Worm (Caenorhabditis elegans) whole organism, L4 larva: ENCODE data around the gene pcp-2.
A peak's percentile ranks its signal among the peaks of the same experiment; 100 is the strongest.

ENCODE experiments used
- F37D6.2 ChIP-seq: sonication (generic microtip); optimal IDR thresholded peaks from 2 replicates; lab custom pipeline; 2016; ENCODE audit warnings: mild to moderate bottlenecking, missing genetic modification characterization, missing compliant biosample characterization
- Y105C5A.15 ChIP-seq: fragments of 200-800 bp; sonication (Bioruptor generic); IDR thresholded peaks from 2 replicates; pipeline ENCODE4 v1.3.6; 2022; ENCODE audit warnings: missing genetic modification characterization, missing compliant biosample characterization
- Y48G9A.11 ChIP-seq: fragments of 200-800 bp; sonication (Bioruptor generic); IDR thresholded peaks from 2 replicates; pipeline ENCODE4 v1.3.6; 2022; ENCODE audit warnings: missing genetic modification reagents, missing genetic modification characterization, missing compliant biosample characterization
- Y5F2A.4 ChIP-seq: fragments of 200-800 bp; sonication (Bioruptor generic); optimal IDR thresholded peaks from 2 replicates; lab custom pipeline; 2018; ENCODE audit warnings: mild to moderate bottlenecking, missing genetic modification characterization, missing compliant biosample characterization
- ZK337.2 ChIP-seq: fragments of 200-800 bp; sonication (Bioruptor generic); IDR thresholded peaks from 2 replicates; pipeline ENCODE4 v1.3.6; 2022; ENCODE audit warnings: missing genetic modification reagents, missing genetic modification characterization, missing compliant biosample characterization
- aha-1 ChIP-seq: fragments of 150-350 bp; peaks from one replicate; lab custom pipeline; 2014; ENCODE audit warnings: missing biosample characterization, missing genetic modification characterization
- attf-4 ChIP-seq: sonication (generic microtip); optimal IDR thresholded peaks from 3 replicates; lab custom pipeline; 2017; ENCODE audit warnings: missing biosample characterization, missing genetic modification characterization
- ceh-20 ChIP-seq: fragments of 200-800 bp; sonication (Bioruptor generic); IDR thresholded peaks from 2 replicates; pipeline ENCODE4 v1.3.6; 2022; ENCODE audit warnings: missing genetic modification reagents, missing genetic modification characterization, missing compliant biosample characterization
- ceh-28 ChIP-seq: fragments of 150-350 bp; optimal IDR thresholded peaks from 2 replicates; lab custom pipeline; 2014; ENCODE audit warnings: missing biosample characterization, missing genetic modification reagents, missing genetic modification characterization
- ceh-32 ChIP-seq: sonication (generic microtip); optimal IDR thresholded peaks from 2 replicates; lab custom pipeline; 2016; ENCODE audit warnings: mild to moderate bottlenecking, missing genetic modification characterization, missing compliant biosample characterization; ENCODE audit not compliant: poor library complexity
- ceh-44 ChIP-seq: fragments of 200-800 bp; sonication (Bioruptor generic); IDR thresholded peaks from 2 replicates; pipeline ENCODE4 v1.3.6; 2022; ENCODE audit warnings: missing genetic modification reagents, missing genetic modification characterization, missing compliant biosample characterization
- ceh-82 ChIP-seq: sonication (generic microtip); optimal IDR thresholded peaks from 2 replicates; lab custom pipeline; 2017; ENCODE audit warnings: missing biosample characterization, missing genetic modification characterization
- daf-12 ChIP-seq: fragments of 150-350 bp; optimal IDR thresholded peaks from 2 replicates; lab custom pipeline; 2014; ENCODE audit warnings: missing biosample characterization, missing genetic modification reagents, missing genetic modification characterization
- daf-16 ChIP-seq, 3 experiments: sonication (generic microtip); optimal IDR thresholded peaks; 2 replicates each; lab custom pipeline; 2016 to 2017; ENCODE audit warnings: missing genetic modification characterization in 3 of 3, missing genetic modification reagents in 3 of 3, mild to moderate bottlenecking in 2 of 3, missing compliant biosample characterization in 2 of 3, missing biosample characterization in 1 of 3, moderate library complexity in 1 of 3
- daf-19 ChIP-seq: fragments of 200-800 bp; sonication (Bioruptor generic); conservative IDR thresholded peaks from 2 replicates; pipeline ENCODE4 v1.3.6; 2022; ENCODE audit warnings: missing genetic modification characterization, missing compliant biosample characterization
- daf-8 ChIP-seq: fragments of 200-800 bp; sonication (Bioruptor generic); IDR thresholded peaks from 2 replicates; pipeline ENCODE4 v1.3.6; 2022; ENCODE audit warnings: missing genetic modification characterization, missing compliant biosample characterization
- dmd-6 ChIP-seq: fragments of 200-800 bp; sonication (Bioruptor generic); IDR thresholded peaks from 2 replicates; pipeline ENCODE4 v1.3.6; 2022; ENCODE audit warnings: missing genetic modification reagents, missing genetic modification characterization, missing compliant biosample characterization
- dmd-8 ChIP-seq: fragments of 200-800 bp; sonication (Bioruptor generic); IDR thresholded peaks from 2 replicates; pipeline ENCODE4 v1.3.6; 2022; ENCODE audit warnings: missing genetic modification characterization, missing compliant biosample characterization
- dmd-9 ChIP-seq: fragments of 200-800 bp; sonication (Bioruptor generic); IDR thresholded peaks from 2 replicates; pipeline ENCODE4 v1.3.6; 2022; ENCODE audit warnings: missing genetic modification reagents, missing genetic modification characterization, missing compliant biosample characterization
- dve-1 ChIP-seq: sonication (generic microtip); optimal IDR thresholded peaks from 2 replicates; lab custom pipeline; 2017; ENCODE audit warnings: antibody characterized with exemption, mild to moderate bottlenecking, missing genetic modification characterization, missing compliant biosample characterization; ENCODE audit not compliant: insufficient read depth
- egl-27 ChIP-seq: sonication (generic microtip); optimal IDR thresholded peaks from 3 replicates; lab custom pipeline; 2017; ENCODE audit warnings: missing biosample characterization, missing genetic modification reagents, missing genetic modification characterization
- hmg-1.1 ChIP-seq: fragments of 200-800 bp; sonication (Bioruptor generic); IDR thresholded peaks from 2 replicates; pipeline ENCODE4 v1.3.6; 2022; ENCODE audit warnings: missing genetic modification reagents, missing genetic modification characterization, missing compliant biosample characterization
- lim-7 ChIP-seq: fragments of 200-800 bp; sonication (Bioruptor generic); IDR thresholded peaks from 2 replicates; pipeline ENCODE4 v1.3.6; 2022; ENCODE audit warnings: missing genetic modification characterization, missing compliant biosample characterization
- lin-38 ChIP-seq: fragments of 200-800 bp; sonication (Bioruptor generic); IDR thresholded peaks from 2 replicates; pipeline ENCODE4 v1.3.6; 2022; ENCODE audit warnings: missing genetic modification reagents, missing genetic modification characterization, missing compliant biosample characterization
- mdl-1 ChIP-seq, 2 experiments: fragments of 150-350 bp in 1 of 2; sonication (generic microtip) in 1 of 2; optimal IDR thresholded peaks; 2 replicates each; lab custom pipeline; 2014 to 2017; ENCODE audit warnings: missing biosample characterization in 2 of 2, missing genetic modification characterization in 2 of 2
- mdt-29 ChIP-seq: fragments of 200-800 bp; sonication (Bioruptor generic); IDR thresholded peaks from 2 replicates; pipeline ENCODE4 v1.3.6; 2022; ENCODE audit warnings: missing genetic modification reagents, missing genetic modification characterization, missing compliant biosample characterization
- mep-1 ChIP-seq: fragments of 150-350 bp; sonication (generic microtip); optimal IDR thresholded peaks from 3 replicates; lab custom pipeline; 2014; ENCODE audit warnings: missing biosample characterization, missing genetic modification characterization
- mes-2 ChIP-seq: sonication (generic microtip); optimal IDR thresholded peaks from 2 replicates; lab custom pipeline; 2016; ENCODE audit warnings: missing genotype, mild to moderate bottlenecking, missing genetic modification characterization, missing compliant biosample characterization; ENCODE audit not compliant: poor library complexity, severe bottlenecking
- nhr-10 ChIP-seq: fragments of 150-350 bp; optimal IDR thresholded peaks from 2 replicates; lab custom pipeline; 2014; ENCODE audit warnings: missing biosample characterization, missing genetic modification characterization
- nhr-237 ChIP-seq: sonication (generic microtip); optimal IDR thresholded peaks from 2 replicates; lab custom pipeline; 2017; ENCODE audit warnings: missing biosample characterization, missing genetic modification characterization
- nhr-28 ChIP-seq: fragments of 150-350 bp; optimal IDR thresholded peaks from 2 replicates; lab custom pipeline; 2014; ENCODE audit warnings: missing biosample characterization, missing genetic modification characterization
- nhr-48 ChIP-seq: sonication (generic microtip); optimal IDR thresholded peaks from 2 replicates; lab custom pipeline; 2016; ENCODE audit warnings: mild to moderate bottlenecking, missing genetic modification characterization, missing compliant biosample characterization
- nhr-6 ChIP-seq: fragments of 150-350 bp; optimal IDR thresholded peaks from 2 replicates; lab custom pipeline; 2014; ENCODE audit warnings: missing biosample characterization, missing genetic modification characterization
- nhr-76 ChIP-seq: fragments of 150-350 bp; optimal IDR thresholded peaks from 2 replicates; lab custom pipeline; 2014; ENCODE audit warnings: missing biosample characterization, missing genetic modification characterization
- pqm-1 ChIP-seq: sonication (generic microtip); optimal IDR thresholded peaks from 2 replicates; lab custom pipeline; 2017; ENCODE audit warnings: missing biosample characterization, missing genetic modification characterization
- rbr-2 ChIP-seq: sonication (generic microtip); optimal IDR thresholded peaks from 2 replicates; lab custom pipeline; 2016; ENCODE audit warnings: missing genotype, missing genetic modification characterization, missing compliant biosample characterization
- saeg-2 ChIP-seq: fragments of 200-800 bp; sonication (Bioruptor generic); IDR thresholded peaks from 2 replicates; pipeline ENCODE4 v1.3.6; 2022; ENCODE audit warnings: missing genetic modification reagents, missing genetic modification characterization, missing compliant biosample characterization
- sdz-12 ChIP-seq: fragments of 200-800 bp; sonication (Bioruptor generic); optimal IDR thresholded peaks from 2 replicates; lab custom pipeline; 2018; ENCODE audit warnings: mild to moderate bottlenecking, missing genetic modification characterization, missing compliant biosample characterization
- snpc-4 ChIP-seq: fragments of 150-350 bp; optimal IDR thresholded peaks from 2 replicates; lab custom pipeline; 2014; ENCODE audit warnings: missing biosample characterization, missing genetic modification characterization
- spr-3 ChIP-seq: fragments of 200-800 bp; sonication (Bioruptor generic); optimal IDR thresholded peaks from 2 replicates; lab custom pipeline; 2018; ENCODE audit warnings: mild to moderate bottlenecking, missing genetic modification characterization, missing compliant biosample characterization
- tag-97 ChIP-seq: fragments of 200-800 bp; sonication (Bioruptor generic); IDR thresholded peaks from 2 replicates; pipeline ENCODE4 v1.3.6; 2022; ENCODE audit warnings: missing genetic modification characterization, missing compliant biosample characterization
- unc-130 ChIP-seq: sonication (generic microtip); optimal IDR thresholded peaks from 2 replicates; lab custom pipeline; 2016; ENCODE audit warnings: missing genetic modification reagents, missing genetic modification characterization, missing compliant biosample characterization
- unc-39 ChIP-seq: sonication (generic microtip); optimal IDR thresholded peaks from 2 replicates; lab custom pipeline; 2017; ENCODE audit warnings: missing biosample characterization, missing genetic modification characterization
- unc-62 ChIP-seq, 3 experiments: fragments of 150-350 bp in 1 of 3; sonication (generic microtip); optimal IDR thresholded peaks in 2 of 3; peaks in 1 of 3; 1 replicate in 1 of 3; 2 replicates in 2 of 3; lab custom pipeline; 2014 to 2017; ENCODE audit warnings: missing biosample characterization in 3 of 3, missing genetic modification characterization in 3 of 3, missing genetic modification reagents in 3 of 3, missing genotype in 1 of 3
- ztf-7 ChIP-seq: fragments of 150-350 bp; optimal IDR thresholded peaks from 2 replicates; lab custom pipeline; 2014; ENCODE audit warnings: missing biosample characterization, missing genetic modification characterization

pcp-2 gene

DNA sequence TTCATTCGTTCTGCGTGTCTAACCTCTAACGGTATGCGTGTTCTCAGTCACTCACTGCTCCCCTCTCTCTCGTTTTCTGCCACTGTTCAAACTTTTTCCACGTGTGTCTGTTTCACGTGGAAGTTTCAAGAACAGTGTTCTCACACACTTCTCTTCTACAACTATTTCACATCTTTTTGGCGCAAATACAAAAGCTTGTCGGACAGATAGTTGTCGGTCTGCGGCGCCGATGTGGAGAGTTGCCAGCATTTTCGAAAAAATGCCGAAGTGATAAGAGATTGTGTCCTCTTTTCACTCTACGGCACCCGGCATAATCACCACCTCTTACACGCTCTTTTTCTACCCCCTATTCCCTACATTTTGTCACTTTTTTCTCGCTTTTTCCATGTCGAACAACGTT is 46.6 kb downstream of the pcp-2 start (continued):
- TF ChIP-seq nhr-76 (tag; lab: Kevin White, UChicago) (no peak), mdl-1 (tag; optimal IDR thresholded peaks at IDR 0.05; lab: Kevin White, UChicago) (peak in 1 of 2 experiments; percentile 1), egl-27 (tag; lab: Kevin White, UChicago) (no peak), daf-16 (GFP tag; optimal IDR thresholded peaks at IDR 0.05; lab: Kevin White, UChicago) (no peak), daf-16 (tag; optimal IDR thresholded peaks at IDR 0.05; lab: Kevin White, UChicago) (peak; percentile 32), Y105C5A.15 (no peak), nhr-28 (tag; lab: Kevin White, UChicago) (peak; percentile 79), nhr-237 (tag; lab: Kevin White, UChicago) (no peak), dmd-9 (GFP tag; lab: Robert Waterston, UW) (no peak), mdt-29 (GFP tag; lab: Robert Waterston, UW) (no peak), ceh-44 (no peak), dve-1 (tag; lab: Kevin White, UChicago) (peak; percentile 15), dmd-6 (GFP tag; lab: Robert Waterston, UW) (peak; percentile 68), lin-38 (GFP tag; lab: Robert Waterston, UW) (no peak), attf-4 (no peak), mep-1 (peak; percentile 53), spr-3 (GFP tag; lab: Kevin White, UChicago) (no peak), daf-19 (GFP tag; lab: Robert Waterston, UW) (no peak), unc-39 (no peak), ceh-82 (tag; lab: Kevin White, UChicago) (no peak), ZK337.2 (GFP tag; lab: Robert Waterston, UW) (no peak), rbr-2 (tag; lab: Kevin White, UChicago) (no peak), ztf-7 (tag; lab: Kevin White, UChicago) (no peak), F37D6.2 (tag; lab: Kevin White, UChicago) (no peak), ceh-28 (tag; lab: Kevin White, UChicago) (no peak), sdz-12 (GFP tag; lab: Kevin White, UChicago) (no peak), dmd-8 (GFP tag; lab: Robert Waterston, UW) (no peak), ceh-20 (GFP tag; lab: Robert Waterston, UW) (no peak), saeg-2 (no peak), mes-2 (tag; lab: Kevin White, UChicago) (no peak), tag-97 (GFP tag; lab: Robert Waterston, UW) (no peak), nhr-48 (no peak), Y5F2A.4 (GFP tag; lab: Kevin White, UChicago) (no peak), Y48G9A.11 (GFP tag; lab: Robert Waterston, UW) (no peak), aha-1 (tag; lab: Kevin White, UChicago) (no peak), lim-7 (GFP tag; lab: Robert Waterston, UW) (no peak), unc-130 (GFP tag; lab: Kevin White, UChicago) (no peak), daf-8 (GFP tag; lab: Robert Waterston, UW) (no peak), nhr-10 (tag; lab: Kevin White, UChicago) (no peak), snpc-4 (no peak)
- TF ChIP-seq, all 104 proteins: peak for 13

DNA sequence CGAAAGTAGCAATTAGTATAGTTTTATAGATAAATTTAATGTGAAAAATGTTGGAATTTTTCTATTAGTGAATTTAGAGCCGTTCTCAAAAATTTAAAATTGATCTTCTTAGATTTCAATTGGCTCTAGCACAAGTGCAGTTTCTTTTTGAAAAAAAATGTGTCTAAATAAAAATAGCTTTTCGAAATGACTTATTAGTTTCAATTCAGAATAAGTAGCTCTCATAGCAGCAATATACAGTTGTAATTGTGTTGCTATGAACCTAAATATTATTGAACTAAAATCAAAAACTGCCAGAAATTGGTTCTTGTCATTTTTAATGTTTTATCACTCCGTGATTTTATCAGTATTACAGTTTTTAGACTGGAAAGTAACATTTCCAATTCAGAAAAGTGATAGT is 47.2 kb downstream of the pcp-2 start:
- no peak for TF ChIP-seq hmg-1.1 (GFP tag; lab: Robert Waterston, UW)
- TF ChIP-seq pqm-1, result no peak
- TF ChIP-seq unc-62 (GFP tag; optimal IDR thresholded peaks at IDR 0.05 in 1 of 2; lab: Kevin White, UChicago), result peak in 1 of 2 experiments; percentile 94
- TF ChIP-seq unc-62 (tag; optimal IDR thresholded peaks at IDR 0.05; lab: Kevin White, UChicago), result no peak
- TF ChIP-seq daf-12 (tag; lab: Kevin White, UChicago), result no peak
- no peak for TF ChIP-seq nhr-6 (tag; lab: Kevin White, UChicago)
- TF ChIP-seq daf-16 (GFP tag; optimal IDR thresholded peaks at IDR 0.05; lab: Kevin White, UChicago), result no peak
- TF ChIP-seq daf-16 (tag; optimal IDR thresholded peaks at IDR 0.05; lab: Kevin White, UChicago), result peak; percentile 48
- no peak for TF ChIP-seq lin-38 (GFP tag; lab: Robert Waterston, UW)
- TF ChIP-seq ceh-32 (tag; lab: Kevin White, UChicago), result no peak
